Worm (Caenorhabditis elegans): ENCODE results near the gene F27D9.7.
A peak's percentile ranks its signal among the peaks of the same experiment; 100 is the strongest.

The F27D9.7 gene

DNA sequence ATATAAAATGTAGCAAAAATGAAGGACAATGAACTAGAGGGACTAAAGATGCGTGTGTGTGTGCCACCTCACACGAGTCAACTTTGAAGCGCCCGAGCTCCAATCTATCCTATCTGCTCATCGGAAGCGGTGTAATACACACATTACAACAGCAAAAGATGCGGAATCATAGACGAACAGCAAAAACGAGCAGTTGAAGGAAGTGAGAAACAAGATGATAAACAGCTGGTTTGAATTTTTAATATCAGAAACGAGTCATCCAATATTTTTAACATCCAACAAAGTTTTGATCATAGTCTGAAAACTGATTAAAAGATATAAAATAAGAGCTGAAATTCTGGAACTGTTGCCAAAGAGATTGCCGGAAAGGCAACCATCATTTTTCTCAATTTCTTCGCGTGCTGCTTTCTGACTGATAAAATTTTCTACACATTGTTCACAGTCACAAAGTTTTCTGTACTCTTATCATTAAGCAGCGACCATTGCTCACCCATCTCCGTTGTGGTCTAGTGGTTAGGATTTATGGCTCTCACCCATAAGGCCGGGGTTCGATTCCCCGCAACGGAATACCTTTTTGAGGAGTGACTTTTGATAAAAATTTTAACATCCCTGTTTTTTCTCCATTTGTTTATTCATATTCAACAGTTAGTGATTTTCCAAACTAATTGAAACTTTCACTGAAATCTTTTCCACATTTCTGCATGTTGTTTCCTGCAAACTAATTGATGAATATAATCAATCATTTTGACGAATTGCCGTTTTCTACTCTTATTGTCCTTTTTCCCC lies 10.2 kb upstream of the F27D9.7 start, which contains the start of gene stn-2:
stn-2 (minus strand) TSS at position 75 of the 786 bp plus-strand sequence.
- TF ChIP-seq unc-55 (GFP tag; optimal IDR thresholded peaks at IDR 0.05), result peak; percentile 14
- TF ChIP-seq ceh-82 (tag; optimal IDR thresholded peaks at IDR 0.05), result no peak
- TF ChIP-seq sma-9 (GFP tag; optimal IDR thresholded peaks at IDR 0.05), result peak; percentile 31
- TF ChIP-seq sma-9 (tag; optimal IDR thresholded peaks at IDR 0.05), result no peak
- TF ChIP-seq aly-2 (tag; optimal IDR thresholded peaks at IDR 0.05), result no peak
- TF ChIP-seq fos-1 (tag; optimal IDR thresholded peaks at IDR 0.05), result peak; percentile 19

DNA sequence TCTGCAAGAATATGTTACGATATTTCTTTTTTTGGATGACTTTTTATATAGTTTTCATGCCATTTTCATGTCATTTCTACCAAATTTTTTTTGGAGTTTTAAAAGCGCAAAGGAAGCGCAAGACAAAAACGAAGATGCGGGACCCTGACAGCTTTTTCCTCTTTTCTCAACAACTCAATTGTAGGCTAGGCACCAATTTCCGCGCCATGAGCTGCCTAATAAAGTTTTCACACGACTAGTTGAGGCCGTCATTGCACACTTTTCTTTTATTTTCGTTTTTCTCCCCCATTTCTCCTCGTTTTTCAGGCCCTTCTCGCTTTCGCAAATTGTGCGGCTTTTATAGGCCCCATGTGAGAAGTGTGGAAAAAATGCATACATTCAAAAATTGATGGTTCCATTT lies 9.3 kb upstream of the F27D9.7 start:
- no peak for TF ChIP-seq mbf-1 (tag; optimal IDR thresholded peaks at IDR 0.05)
- TF ChIP-seq mdl-1 (tag; optimal IDR thresholded peaks at IDR 0.05), result no peak
- TF ChIP-seq nhr-6 (tag; optimal IDR thresholded peaks at IDR 0.05), result no peak
- TF ChIP-seq R02D3.7 (tag; optimal IDR thresholded peaks at IDR 0.05), result no peak
- no peak for TF ChIP-seq aly-2 (tag; optimal IDR thresholded peaks at IDR 0.05)
- no peak for TF ChIP-seq ama-1 (optimal IDR thresholded peaks at IDR 0.05)
- no peak for TF ChIP-seq mab-5 (tag; optimal IDR thresholded peaks at IDR 0.05)
- TF ChIP-seq nhr-21 (tag; optimal IDR thresholded peaks at IDR 0.05), result no peak
- no peak for TF ChIP-seq peb-1 (tag; optimal IDR thresholded peaks at IDR 0.05)
- no peak for TF ChIP-seq elt-1 (tag; optimal IDR thresholded peaks at IDR 0.05)
- TF ChIP-seq skn-1 (tag; optimal IDR thresholded peaks at IDR 0.05), result no peak
- no peak for TF ChIP-seq lsy-2 (tag; optimal IDR thresholded peaks at IDR 0.05)
- no peak for TF ChIP-seq unc-39 (tag; optimal IDR thresholded peaks at IDR 0.05)
- TF ChIP-seq nhr-237 (tag; optimal IDR thresholded peaks at IDR 0.05), result no peak
- TF ChIP-seq nhr-12 (tag; optimal IDR thresholded peaks at IDR 0.05), result no peak
- TF ChIP-seq gmeb-1 (tag; optimal IDR thresholded peaks at IDR 0.05), result no peak
- no peak for TF ChIP-seq sem-4 (tag; optimal IDR thresholded peaks at IDR 0.05)

DNA sequence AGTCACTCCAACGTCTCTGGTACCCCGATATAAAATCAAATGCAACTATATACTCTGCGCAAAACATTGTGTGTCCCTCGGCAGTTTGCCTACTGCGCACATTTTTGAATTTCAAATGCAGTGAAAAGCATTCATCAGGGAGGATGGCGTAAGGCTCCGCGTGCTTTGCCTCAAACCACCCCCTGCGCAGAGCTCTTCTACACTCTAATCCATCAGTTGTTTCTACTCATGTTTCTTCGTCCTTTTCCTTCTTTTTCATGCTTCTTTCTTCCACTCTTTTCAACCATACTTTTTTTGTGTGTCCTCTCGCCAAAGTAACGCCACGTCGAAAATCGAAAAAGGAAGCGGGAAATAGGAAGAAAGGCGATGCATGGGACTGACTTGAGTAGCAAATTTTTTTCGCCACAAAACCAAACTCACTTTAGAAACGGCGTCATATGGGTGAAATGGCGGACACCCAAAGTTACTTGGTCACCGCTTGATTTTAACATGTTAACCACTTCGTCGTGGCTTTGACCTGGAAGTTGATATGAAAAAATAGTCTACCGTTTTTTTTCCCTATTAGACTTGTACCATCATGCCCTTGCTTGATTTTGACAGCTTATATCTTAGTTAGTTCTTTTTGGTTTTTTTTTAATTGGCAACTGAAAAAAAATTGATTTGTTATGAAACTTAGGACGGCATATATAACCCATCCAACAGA lies 8.0 kb upstream of the F27D9.7 start:
- TF ChIP-seq ztf-4 (tag; optimal IDR thresholded peaks at IDR 0.05) (no peak), unc-62 (GFP tag; optimal IDR thresholded peaks at IDR 0.05) (no peak), egl-27 (tag; optimal IDR thresholded peaks at IDR 0.05) (no peak), mdl-1 (tag; optimal IDR thresholded peaks at IDR 0.05) (peak in 1 of 2 experiments; percentile 17), ztf-1 (GFP tag; conservative IDR thresholded peaks at IDR 0.05) (no peak), skn-1 (tag; optimal IDR thresholded peaks at IDR 0.05) (no peak), crh-2 (tag; optimal IDR thresholded peaks at IDR 0.05) (peak; percentile 44), ceh-82 (tag; optimal IDR thresholded peaks at IDR 0.05) (no peak), fos-1 (tag; optimal IDR thresholded peaks at IDR 0.05) (no peak), unc-55 (GFP tag; optimal IDR thresholded peaks at IDR 0.05) (peak; percentile 84), nhr-10 (tag; optimal IDR thresholded peaks at IDR 0.05) (no peak), elt-1 (tag; optimal IDR thresholded peaks at IDR 0.05) (no peak), ZK546.5 (tag; optimal IDR thresholded peaks at IDR 0.05) (no peak), mab-5 (tag; optimal IDR thresholded peaks at IDR 0.05) (no peak), peb-1 (tag; optimal IDR thresholded peaks at IDR 0.05) (no peak), alr-1 (tag; optimal IDR thresholded peaks at IDR 0.05) (peak; percentile 20), dmd-4 (tag; optimal IDR thresholded peaks at IDR 0.05) (no peak), mbf-1 (tag; optimal IDR thresholded peaks at IDR 0.05) (no peak), sem-4 (tag; optimal IDR thresholded peaks at IDR 0.05) (no peak), C34F6.9 (tag; optimal IDR thresholded peaks at IDR 0.05) (peak; percentile 21), nhr-12 (tag; optimal IDR thresholded peaks at IDR 0.05) (no peak), nhr-129 (tag; optimal IDR thresholded peaks at IDR 0.05) (no peak), elt-3 (tag; optimal IDR thresholded peaks at IDR 0.05) (no peak), sma-9 (GFP tag; optimal IDR thresholded peaks at IDR 0.05) (no peak), sma-9 (tag; optimal IDR thresholded peaks at IDR 0.05) (no peak), nhr-237 (tag; optimal IDR thresholded peaks at IDR 0.05) (no peak), nhr-23 (tag; optimal IDR thresholded peaks at IDR 0.05) (no peak), snpc-4 (tag; optimal IDR thresholded peaks at IDR 0.05) (no peak), aly-2 (tag; optimal IDR thresholded peaks at IDR 0.05) (no peak), lin-13 (GFP tag; optimal IDR thresholded peaks at IDR 0.05) (no peak), sma-3 (GFP tag; optimal IDR thresholded peaks at IDR 0.05) (no peak), nhr-21 (tag; optimal IDR thresholded peaks at IDR 0.05) (no peak), ceh-16 (tag; optimal IDR thresholded peaks at IDR 0.05) (no peak), zag-1 (tag; optimal IDR thresholded peaks at IDR 0.05) (peak; percentile 21), gmeb-1 (tag; optimal IDR thresholded peaks at IDR 0.05) (no peak), blmp-1 (tag; optimal IDR thresholded peaks at IDR 0.05; ENCODE audit: insufficient read depth) (no peak), lsy-2 (tag; optimal IDR thresholded peaks at IDR 0.05) (peak in 1 of 2 experiments; percentile 11), nhr-25 (tag; optimal IDR thresholded peaks at IDR 0.05) (no peak), nhr-6 (tag; optimal IDR thresholded peaks at IDR 0.05) (no peak), R02D3.7 (tag; optimal IDR thresholded peaks at IDR 0.05) (no peak)

Measured in whole organism, L2 larva.